Fruit fly (Drosophila melanogaster) whole organism, embryonic: Measurements from ENCODE around the gene Crg-1.

Experiments used
- B-H2 ChIP-seq: fragments of 200-800 bp; sonication (Bioruptor generic); optimal IDR thresholded peaks from 2 replicates; lab custom pipeline; 2018; ENCODE audit warnings: missing biosample characterization, mild to moderate bottlenecking, missing genetic modification characterization
- CG10959 ChIP-seq: fragments of 200-800 bp; sonication (Bioruptor generic); IDR thresholded peaks from 2 replicates; pipeline ENCODE4 v1.3.6; 2022; ENCODE audit warnings: missing biosample characterization, missing genetic modification characterization
- CG12236 ChIP-seq: fragments of 200-800 bp; sonication (Bioruptor generic); optimal IDR thresholded peaks from 2 replicates; lab custom pipeline; 2016; ENCODE audit warnings: missing biosample characterization, missing genetic modification characterization
- CG12659 ChIP-seq: fragments of 200-800 bp; sonication (Bioruptor generic); optimal IDR thresholded peaks from 3 replicates; lab custom pipeline; 2017; ENCODE audit warnings: mild to moderate bottlenecking, missing biosample characterization, missing genetic modification reagents, missing genetic modification characterization
- CG13296 ChIP-seq: fragments of 200-800 bp; sonication (Bioruptor generic); optimal IDR thresholded peaks from 3 replicates; lab custom pipeline; 2018; ENCODE audit warnings: missing biosample characterization, mild to moderate bottlenecking, missing genetic modification characterization
- CG16863 ChIP-seq: fragments of 200-800 bp; sonication (Bioruptor generic); optimal IDR thresholded peaks from 3 replicates; lab custom pipeline; 2016; ENCODE audit warnings: missing biosample characterization, missing genetic modification characterization
- CG17186 ChIP-seq: fragments of 200-800 bp; sonication (Bioruptor generic); optimal IDR thresholded peaks from 3 replicates; lab custom pipeline; 2017; ENCODE audit warnings: missing biosample characterization, missing genetic modification reagents, missing genetic modification characterization
- CG2120 ChIP-seq: fragments of 200-800 bp; sonication (Bioruptor generic); optimal IDR thresholded peaks from 3 replicates; lab custom pipeline; 2016; ENCODE audit warnings: missing biosample characterization, missing genetic modification characterization
- CG2875 ChIP-seq: fragments of 200-800 bp; sonication (Bioruptor generic); optimal IDR thresholded peaks from 2 replicates; lab custom pipeline; 2017; ENCODE audit warnings: missing biosample characterization, mild to moderate bottlenecking, missing genetic modification characterization, missing genetic modification reagents
- CG33557 ChIP-seq: fragments of 200-800 bp; sonication (Bioruptor generic); optimal IDR thresholded peaks from 2 replicates; lab custom pipeline; 2019; ENCODE audit warnings: missing biosample characterization, mild to moderate bottlenecking, missing genetic modification characterization, moderate library complexity
- CG3726 ChIP-seq: fragments of 200-800 bp; sonication (Bioruptor generic); IDR thresholded peaks from 3 replicates; pipeline ENCODE4, ENCODE4 v1.3.6; 2022; ENCODE audit warnings: missing biosample characterization, missing genetic modification characterization
- CG5953 ChIP-seq: fragments of 200-800 bp; sonication (Bioruptor generic); IDR thresholded peaks from 2 replicates; pipeline ENCODE4 v1.3.6; 2022; ENCODE audit warnings: missing biosample characterization, missing genetic modification characterization
- CG8290 ChIP-seq, 3 experiments: fragments of 200-800 bp; sonication (Bioruptor generic); optimal IDR thresholded peaks; 2 replicates each; lab custom pipeline; 2016 to 2019; ENCODE audit warnings: missing biosample characterization in 3 of 3, missing genetic modification characterization in 3 of 3, mild to moderate bottlenecking in 2 of 3, moderate library complexity in 1 of 3
- CG8388 ChIP-seq: fragments of 200-800 bp; sonication (Bioruptor generic); optimal IDR thresholded peaks from 2 replicates; lab custom pipeline; 2019; ENCODE audit warnings: missing biosample characterization, mild to moderate bottlenecking, missing genetic modification characterization, moderate library complexity
- CG9215 ChIP-seq: fragments of 200-800 bp; sonication (Bioruptor generic); IDR thresholded peaks from 2 replicates; pipeline ENCODE4 v1.3.6; 2022; ENCODE audit warnings: missing biosample characterization, missing genetic modification characterization
- CG9817 ChIP-seq: fragments of 200-800 bp; sonication (Bioruptor generic); optimal IDR thresholded peaks from 2 replicates; lab custom pipeline; 2018; ENCODE audit warnings: missing biosample characterization, mild to moderate bottlenecking, missing genetic modification characterization, moderate library complexity
- CHES-1-like ChIP-seq: fragments of 200-800 bp; sonication (Bioruptor generic); optimal IDR thresholded peaks from 2 replicates; lab custom pipeline; 2016; ENCODE audit warnings: missing biosample characterization, missing genetic modification characterization
- CoRest ChIP-seq: fragments of 200-800 bp; sonication (Bioruptor generic); optimal IDR thresholded peaks from 3 replicates; lab custom pipeline; 2018; ENCODE audit warnings: missing biosample characterization, mild to moderate bottlenecking, missing genetic modification characterization, moderate library complexity
- Deaf1 ChIP-seq: fragments of 200-800 bp; optimal IDR thresholded peaks from 3 replicates; lab custom pipeline; 2019; ENCODE audit warnings: missing biosample characterization, mild to moderate bottlenecking, missing genetic modification characterization, moderate library complexity
- E2f1 ChIP-seq: fragments of 200-800 bp; sonication (Bioruptor generic); IDR thresholded peaks from 2 replicates; pipeline ENCODE4 v1.3.6; 2022; ENCODE audit warnings: missing biosample characterization, missing genetic modification characterization
- Eip74EF ChIP-seq, 2 experiments: fragments of 200-800 bp in 1 of 2; fragments of >200 bp in 1 of 2; sonication (Bioruptor generic) in 1 of 2; optimal IDR thresholded peaks; 2 replicates each; lab custom pipeline; 2017 to 2019; ENCODE audit warnings: missing biosample characterization in 2 of 2, missing genetic modification characterization in 2 of 2, mild to moderate bottlenecking in 1 of 2, moderate library complexity in 1 of 2
- H2.0 ChIP-seq: fragments of 200-800 bp; sonication (Bioruptor generic); IDR thresholded peaks from 2 replicates; pipeline ENCODE4 v1.3.6; 2022; ENCODE audit warnings: missing biosample characterization, missing genetic modification characterization
- Hr78 ChIP-seq, 2 experiments: fragments of 200-800 bp in 1 of 2; fragments of >200 bp in 1 of 2; sonication (Bioruptor generic) in 1 of 2; optimal IDR thresholded peaks; 2 replicates each; lab custom pipeline; 2017 to 2019; ENCODE audit warnings: missing biosample characterization in 2 of 2, missing genetic modification characterization in 2 of 2, mild to moderate bottlenecking in 1 of 2, moderate library complexity in 1 of 2
- MESR4 ChIP-seq: fragments of 200-800 bp; sonication (Bioruptor generic); optimal IDR thresholded peaks from 2 replicates; lab custom pipeline; 2018; ENCODE audit warnings: missing biosample characterization, mild to moderate bottlenecking, missing genetic modification characterization, moderate library complexity
- Pdp1 ChIP-seq, 2 experiments: fragments of 200-800 bp; sonication (Bioruptor generic); optimal IDR thresholded peaks; 3 replicates each; lab custom pipeline; 2016; ENCODE audit warnings: missing biosample characterization in 2 of 2, missing genetic modification characterization in 2 of 2, mild to moderate bottlenecking in 1 of 2, moderate library complexity in 1 of 2
- Sox100B ChIP-seq: fragments of 200-800 bp; sonication (Bioruptor generic); optimal IDR thresholded peaks from 3 replicates; lab custom pipeline; 2018; ENCODE audit warnings: missing biosample characterization, mild to moderate bottlenecking, missing genetic modification characterization
- Sox102F ChIP-seq: fragments of 200-800 bp; sonication (Bioruptor generic); optimal IDR thresholded peaks from 2 replicates; lab custom pipeline; 2018; ENCODE audit warnings: missing biosample characterization, mild to moderate bottlenecking, missing genetic modification characterization, moderate library complexity
- Sry-β ChIP-seq: fragments of 200-800 bp; sonication (Bioruptor generic); optimal IDR thresholded peaks from 2 replicates; lab custom pipeline; 2018; ENCODE audit warnings: missing biosample characterization, mild to moderate bottlenecking, missing genetic modification characterization, moderate library complexity
- Taf1 ChIP-seq: fragments of 200-800 bp; sonication (Bioruptor generic); IDR thresholded peaks from 2 replicates; pipeline ENCODE4 v1.3.6; 2022; ENCODE audit warnings: missing biosample characterization, missing genetic modification characterization
- al ChIP-seq: fragments of 200-800 bp; sonication (Bioruptor generic); IDR thresholded peaks from 2 replicates; pipeline ENCODE4 v1.3.6; 2022; ENCODE audit warnings: missing biosample characterization, missing genetic modification characterization
- ara ChIP-seq: fragments of 200-800 bp; sonication (Bioruptor generic); IDR thresholded peaks from 2 replicates; pipeline ENCODE4 v1.3.6; 2022; ENCODE audit warnings: missing biosample characterization, missing genetic modification characterization
- chn ChIP-seq: fragments of 200-800 bp; sonication (Bioruptor generic); optimal IDR thresholded peaks from 2 replicates; lab custom pipeline; 2016; ENCODE audit warnings: missing biosample characterization, missing genetic modification characterization
- dmrt99B ChIP-seq: fragments of 200-800 bp; sonication (Bioruptor generic); optimal IDR thresholded peaks from 2 replicates; lab custom pipeline; 2018; ENCODE audit warnings: missing biosample characterization, mild to moderate bottlenecking, missing genetic modification characterization, moderate library complexity
- dpn ChIP-seq, 2 experiments: fragments of 200-800 bp; sonication (Bioruptor generic); optimal IDR thresholded peaks; 3 replicates each; lab custom pipeline; 2016; ENCODE audit warnings: missing biosample characterization in 2 of 2, missing genetic modification characterization in 2 of 2
- ems ChIP-seq: fragments of 200-800 bp; sonication (Bioruptor generic); optimal IDR thresholded peaks from 3 replicates; lab custom pipeline; 2016; ENCODE audit warnings: missing biosample characterization, missing genetic modification characterization
- fd102C ChIP-seq: fragments of 200-800 bp; sonication (Bioruptor generic); optimal IDR thresholded peaks from 2 replicates; lab custom pipeline; 2018; ENCODE audit warnings: missing biosample characterization, mild to moderate bottlenecking, missing genetic modification characterization, moderate library complexity
- hb ChIP-seq: fragments of 200-800 bp; sonication (Bioruptor generic); IDR thresholded peaks from 3 replicates; pipeline ENCODE4 v1.3.6; 2022; ENCODE audit warnings: missing biosample characterization, missing genetic modification characterization; ENCODE audit not compliant: partially characterized antibody
- lab ChIP-seq: fragments of 200-800 bp; sonication (Bioruptor generic); optimal IDR thresholded peaks from 3 replicates; lab custom pipeline; 2017; ENCODE audit warnings: missing biosample characterization, missing genetic modification characterization, mild to moderate bottlenecking, moderate library complexity, missing genetic modification reagents
- lilli ChIP-seq: fragments of 200-800 bp; sonication (Bioruptor generic); optimal IDR thresholded peaks from 3 replicates; lab custom pipeline; 2016; ENCODE audit warnings: missing biosample characterization, missing genetic modification characterization
- lmd ChIP-seq: fragments of 200-800 bp; sonication (Bioruptor generic); IDR thresholded peaks from 2 replicates; pipeline ENCODE4 v1.3.6; 2022; ENCODE audit warnings: missing biosample characterization, missing genetic modification characterization
- luna ChIP-seq: fragments of 200-800 bp; sonication (Bioruptor generic); optimal IDR thresholded peaks from 2 replicates; lab custom pipeline; 2016; ENCODE audit warnings: missing biosample characterization, missing genetic modification characterization
- mld ChIP-seq: fragments of 200-800 bp; sonication (Bioruptor generic); IDR thresholded peaks from 3 replicates; pipeline ENCODE4 v1.3.6; 2022; ENCODE audit warnings: missing biosample characterization, missing genetic modification characterization; ENCODE audit not compliant: partially characterized antibody
- run ChIP-seq: fragments of 200-800 bp; sonication (Bioruptor generic); optimal IDR thresholded peaks from 3 replicates; lab custom pipeline; 2018; ENCODE audit warnings: missing biosample characterization, mild to moderate bottlenecking, missing genetic modification characterization
- sc ChIP-seq, 3 experiments: fragments of >200 bp in 2 of 3; fragments of 200-800 bp in 1 of 3; sonication (Bioruptor generic) in 1 of 3; optimal IDR thresholded peaks; 2 replicates in 2 of 3; 3 replicates in 1 of 3; lab custom pipeline; 2017; ENCODE audit warnings: mild to moderate bottlenecking in 1 of 3, missing biosample characterization in 1 of 3, missing genetic modification characterization in 1 of 3, missing genetic modification reagents in 1 of 3
- sim ChIP-seq: fragments of 200-800 bp; sonication (Bioruptor generic); IDR thresholded peaks from 2 replicates; pipeline ENCODE4 v1.3.6; 2022; ENCODE audit warnings: missing biosample characterization, missing genetic modification characterization
- slp2 ChIP-seq: fragments of 200-800 bp; sonication (Bioruptor generic); optimal IDR thresholded peaks from 2 replicates; lab custom pipeline; 2016; ENCODE audit warnings: missing biosample characterization, missing genetic modification characterization
- sug ChIP-seq: fragments of 200-800 bp; optimal IDR thresholded peaks from 2 replicates; lab custom pipeline; 2019; ENCODE audit warnings: missing biosample characterization, mild to moderate bottlenecking, missing genetic modification characterization, moderate library complexity
- tx ChIP-seq: fragments of 200-800 bp; sonication (Bioruptor generic); optimal IDR thresholded peaks from 2 replicates; lab custom pipeline; 2016; ENCODE audit warnings: missing biosample characterization, missing genetic modification characterization
- z ChIP-seq: fragments of 200-800 bp; sonication (Bioruptor generic); IDR thresholded peaks from 3 replicates; pipeline ENCODE4 v1.3.6; 2022; ENCODE audit warnings: missing biosample characterization, missing genetic modification characterization

Crg-1 gene

DNA sequence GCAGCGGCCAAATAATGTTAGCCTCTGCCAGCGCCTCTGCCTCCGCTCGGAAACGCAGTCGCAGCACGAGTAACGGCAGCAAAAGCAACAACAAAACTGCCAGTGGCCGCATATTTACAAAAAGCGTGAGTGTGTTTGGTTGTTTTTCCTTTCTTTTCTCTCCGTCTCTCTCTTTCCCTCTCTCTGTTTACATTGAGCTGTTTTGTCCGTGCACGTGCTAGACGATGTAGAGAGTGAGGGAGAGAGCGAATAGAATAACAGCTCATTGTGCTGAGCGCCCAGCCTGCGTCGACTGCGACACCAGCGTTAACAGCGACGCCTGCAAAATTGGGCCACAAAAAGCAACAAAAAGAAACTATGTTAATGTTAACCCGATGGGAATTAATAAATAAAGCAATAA lies 15.8 kb upstream of the Crg-1 start (continued):
- TF ChIP-seq MESR4 (GFP tag; lab: Kevin White, UChicago), result no peak
- TF ChIP-seq al (GFP tag; lab: Robert Waterston, UW), result no peak
- peak; percentile 3 for TF ChIP-seq CG2120 (GFP tag; lab: Kevin White, UChicago)
- TF ChIP-seq Sry-β (GFP tag; lab: Kevin White, UChicago), result no peak
- peak; percentile 87 for TF ChIP-seq Deaf1 (tag; lab: Kevin White, UChicago)
- no peak for TF ChIP-seq CG3726 (GFP tag; lab: Robert Waterston, UW)
- TF ChIP-seq sim (GFP tag; lab: Robert Waterston, UW), result no peak
- TF ChIP-seq lab (GFP tag; lab: Kevin White, UChicago), result peak; percentile 81
- no peak for TF ChIP-seq hb (GFP tag; lab: Robert Waterston, UW)
- peak; percentile 59 for TF ChIP-seq CG2875 (GFP tag; lab: Kevin White, UChicago)
- TF ChIP-seq CG17186, result no peak
- no peak for TF ChIP-seq CG5953 (GFP tag; lab: Robert Waterston, UW)
- TF ChIP-seq CG8290 (GFP tag; optimal IDR thresholded peaks at IDR 0.05; lab: Kevin White, UChicago), result peak; percentile 37
- TF ChIP-seq CG8290 (tag; optimal IDR thresholded peaks at IDR 0.05; lab: Kevin White, UChicago), result peak; percentile 71 to 72
- TF ChIP-seq sug, result peak; percentile 46
- TF ChIP-seq CG9215 (GFP tag; lab: Robert Waterston, UW), result no peak
- TF ChIP-seq E2f1 (GFP tag; lab: Robert Waterston, UW), result no peak; the same call in 1 of the 2 replicates
- TF ChIP-seq ems (GFP tag; lab: Kevin White, UChicago), result no peak
- peak; percentile 52 for TF ChIP-seq slp2 (GFP tag; lab: Kevin White, UChicago)
- TF ChIP-seq fd102C (GFP tag; lab: Kevin White, UChicago), result peak; percentile 55
- peak; percentile 49 for TF ChIP-seq Sox100B (GFP tag; lab: Kevin White, UChicago)
- peak; percentile 21 for TF ChIP-seq CG8388 (GFP tag; lab: Kevin White, UChicago)
- TF ChIP-seq H2.0 (GFP tag; lab: Robert Waterston, UW), result no peak
- TF ChIP-seq luna (GFP tag; lab: Kevin White, UChicago), result no peak
- peak; percentile 39 for TF ChIP-seq CG16863
- TF ChIP-seq sc (optimal IDR thresholded peaks at IDR 0.05; lab: Kevin White, UChicago), result no peak
- peak; percentile 52 for TF ChIP-seq sc (GFP tag; optimal IDR thresholded peaks at IDR 0.05; lab: Kevin White, UChicago)
- TF ChIP-seq Hr78 (GFP tag; optimal IDR thresholded peaks at IDR 0.05; lab: Kevin White, UChicago), result no peak
- TF ChIP-seq CG10959 (GFP tag; lab: Robert Waterston, UW), result no peak
- peak in 1 of 2 experiments; percentile 15 for TF ChIP-seq dpn (GFP tag; optimal IDR thresholded peaks at IDR 0.05; lab: Kevin White, UChicago)
- TF ChIP-seq dmrt99B (tag; lab: Kevin White, UChicago), result peak; percentile 34
- peak; percentile 70 for TF ChIP-seq CG33557 (GFP tag; lab: Kevin White, UChicago)
- peak; percentile 29 for TF ChIP-seq chn (GFP tag; lab: Kevin White, UChicago)
- peak; percentile 51 for TF ChIP-seq ara
- TF ChIP-seq tx, result no peak
- TF ChIP-seq Taf1 (GFP tag; lab: Robert Waterston, UW), result no peak
- TF ChIP-seq CG9817 (tag; lab: Kevin White, UChicago), result no peak
- peak; percentile 52 for TF ChIP-seq run (tag; lab: Kevin White, UChicago)
- TF ChIP-seq CHES-1-like (GFP tag; lab: Kevin White, UChicago), result peak; percentile 66
- peak in 1 of 2 experiments; percentile 35 for TF ChIP-seq Pdp1 (GFP tag; optimal IDR thresholded peaks at IDR 0.05; lab: Kevin White, UChicago)
- no peak for TF ChIP-seq mld (GFP tag; lab: Robert Waterston, UW)
- no peak for TF ChIP-seq CG12659 (GFP tag; lab: Kevin White, UChicago)
- TF ChIP-seq CG13296 (GFP tag; lab: Kevin White, UChicago), result peak; percentile 76
- TF ChIP-seq B-H2, result peak; percentile 67
- peak in 1 of 2 experiments; percentile 13 for TF ChIP-seq Eip74EF (GFP tag; optimal IDR thresholded peaks at IDR 0.05; lab: Kevin White, UChicago)
- TF ChIP-seq CG12236 (GFP tag; lab: Kevin White, UChicago), result no peak
- TF ChIP-seq lilli (GFP tag; lab: Kevin White, UChicago), result peak; percentile 14
- TF ChIP-seq lmd, result no peak
- peak; percentile 19 for TF ChIP-seq Sox102F (GFP tag; lab: Kevin White, UChicago)
- TF ChIP-seq CoRest (tag; lab: Kevin White, UChicago), result no peak
- peak; percentile 84 for TF ChIP-seq z (GFP tag; lab: Robert Waterston, UW)
